Worm (Caenorhabditis elegans) whole organism, L4 larva: ENCODE data around the gene F40F8.11.
A peak's percentile ranks its signal among the peaks of the same experiment; 100 is the strongest.

ENCODE experiments used
- F26F4.8 ChIP-seq: fragments of 200-800 bp; sonication (Bioruptor generic); conservative IDR thresholded peaks from 2 replicates; pipeline ENCODE4 v1.3.6; 2022; ENCODE audit warnings: missing genetic modification characterization, missing compliant biosample characterization
- T26A8.4 ChIP-seq: fragments of 200-800 bp; sonication (Bioruptor generic); IDR thresholded peaks from 2 replicates; pipeline ENCODE4 v1.3.6; 2022; ENCODE audit warnings: missing genetic modification characterization, missing compliant biosample characterization
- Y5F2A.4 ChIP-seq: fragments of 200-800 bp; sonication (Bioruptor generic); optimal IDR thresholded peaks from 2 replicates; lab custom pipeline; 2018; ENCODE audit warnings: mild to moderate bottlenecking, missing genetic modification characterization, missing compliant biosample characterization
- ZK337.2 ChIP-seq: fragments of 200-800 bp; sonication (Bioruptor generic); IDR thresholded peaks from 2 replicates; pipeline ENCODE4 v1.3.6; 2022; ENCODE audit warnings: missing genetic modification reagents, missing genetic modification characterization, missing compliant biosample characterization
- aha-1 ChIP-seq: fragments of 150-350 bp; peaks from one replicate; lab custom pipeline; 2014; ENCODE audit warnings: missing biosample characterization, missing genetic modification characterization
- aly-2 ChIP-seq: sonication (generic microtip); optimal IDR thresholded peaks from 2 replicates; lab custom pipeline; 2018; ENCODE audit warnings: missing biosample characterization, missing genetic modification characterization
- ceh-62 ChIP-seq: sonication (generic microtip); optimal IDR thresholded peaks from 2 replicates; lab custom pipeline; 2017; ENCODE audit warnings: missing biosample characterization, missing genetic modification characterization
- daf-16 ChIP-seq, 3 experiments: sonication (generic microtip); optimal IDR thresholded peaks; 2 replicates each; lab custom pipeline; 2016 to 2017; ENCODE audit warnings: missing genetic modification characterization in 3 of 3, missing genetic modification reagents in 3 of 3, mild to moderate bottlenecking in 2 of 3, missing compliant biosample characterization in 2 of 3, missing biosample characterization in 1 of 3, moderate library complexity in 1 of 3
- dmd-6 ChIP-seq: fragments of 200-800 bp; sonication (Bioruptor generic); IDR thresholded peaks from 2 replicates; pipeline ENCODE4 v1.3.6; 2022; ENCODE audit warnings: missing genetic modification reagents, missing genetic modification characterization, missing compliant biosample characterization
- dve-1 ChIP-seq: sonication (generic microtip); optimal IDR thresholded peaks from 2 replicates; lab custom pipeline; 2017; ENCODE audit warnings: antibody characterized with exemption, mild to moderate bottlenecking, missing genetic modification characterization, missing compliant biosample characterization; ENCODE audit not compliant: insufficient read depth
- egl-27 ChIP-seq: sonication (generic microtip); optimal IDR thresholded peaks from 3 replicates; lab custom pipeline; 2017; ENCODE audit warnings: missing biosample characterization, missing genetic modification reagents, missing genetic modification characterization
- hif-1 ChIP-seq, 2 experiments: sonication (generic microtip); optimal IDR thresholded peaks; 2 replicates each; lab custom pipeline; 2016 to 2017; ENCODE audit warnings: missing compliant biosample characterization in 2 of 2, missing genetic modification characterization in 2 of 2, missing genetic modification reagents in 2 of 2, missing genotype in 2 of 2, mild to moderate bottlenecking in 1 of 2
- hlh-11 ChIP-seq: fragments of 200-800 bp; sonication (Bioruptor generic); optimal IDR thresholded peaks from 2 replicates; lab custom pipeline; 2018; ENCODE audit warnings: mild to moderate bottlenecking, missing genetic modification characterization, missing compliant biosample characterization
- hlh-30 ChIP-seq: sonication (generic microtip); optimal IDR thresholded peaks from 2 replicates; lab custom pipeline; 2017; ENCODE audit warnings: antibody characterized with exemption, mild to moderate bottlenecking, missing genetic modification characterization, missing compliant biosample characterization; ENCODE audit not compliant: insufficient read depth
- hmg-1.1 ChIP-seq: fragments of 200-800 bp; sonication (Bioruptor generic); IDR thresholded peaks from 2 replicates; pipeline ENCODE4 v1.3.6; 2022; ENCODE audit warnings: missing genetic modification reagents, missing genetic modification characterization, missing compliant biosample characterization
- lim-7 ChIP-seq: fragments of 200-800 bp; sonication (Bioruptor generic); IDR thresholded peaks from 2 replicates; pipeline ENCODE4 v1.3.6; 2022; ENCODE audit warnings: missing genetic modification characterization, missing compliant biosample characterization
- lin-15B ChIP-seq: fragments of 150-350 bp; sonication (generic microtip); optimal IDR thresholded peaks from 3 replicates; lab custom pipeline; 2014; ENCODE audit warnings: missing biosample characterization, missing genetic modification characterization
- lin-29 ChIP-seq: fragments of 200-800 bp; sonication (Bioruptor generic); IDR thresholded peaks from 2 replicates; pipeline ENCODE4 v1.3.6; 2022; ENCODE audit warnings: missing genetic modification reagents, missing genetic modification characterization, missing compliant biosample characterization
- lin-38 ChIP-seq: fragments of 200-800 bp; sonication (Bioruptor generic); IDR thresholded peaks from 2 replicates; pipeline ENCODE4 v1.3.6; 2022; ENCODE audit warnings: missing genetic modification reagents, missing genetic modification characterization, missing compliant biosample characterization
- lsy-2 ChIP-seq, 2 experiments: fragments of 150-350 bp in 1 of 2; sonication (generic microtip) in 1 of 2; optimal IDR thresholded peaks; 2 replicates each; lab custom pipeline; 2014 to 2017; ENCODE audit warnings: missing biosample characterization in 2 of 2, missing genetic modification characterization in 2 of 2
- madf-5 ChIP-seq, 2 experiments: fragments of 200-800 bp; sonication (Bioruptor generic); IDR thresholded peaks; 2 replicates each; pipeline ENCODE4 v1.3.6; 2022; ENCODE audit warnings: missing compliant biosample characterization in 2 of 2, missing genetic modification characterization in 2 of 2
- mdl-1 ChIP-seq, 2 experiments: fragments of 150-350 bp in 1 of 2; sonication (generic microtip) in 1 of 2; optimal IDR thresholded peaks; 2 replicates each; lab custom pipeline; 2014 to 2017; ENCODE audit warnings: missing biosample characterization in 2 of 2, missing genetic modification characterization in 2 of 2
- mdt-29 ChIP-seq: fragments of 200-800 bp; sonication (Bioruptor generic); IDR thresholded peaks from 2 replicates; pipeline ENCODE4 v1.3.6; 2022; ENCODE audit warnings: missing genetic modification reagents, missing genetic modification characterization, missing compliant biosample characterization
- mep-1 ChIP-seq: fragments of 150-350 bp; sonication (generic microtip); optimal IDR thresholded peaks from 3 replicates; lab custom pipeline; 2014; ENCODE audit warnings: missing biosample characterization, missing genetic modification characterization
- mes-2 ChIP-seq: sonication (generic microtip); optimal IDR thresholded peaks from 2 replicates; lab custom pipeline; 2016; ENCODE audit warnings: missing genotype, mild to moderate bottlenecking, missing genetic modification characterization, missing compliant biosample characterization; ENCODE audit not compliant: poor library complexity, severe bottlenecking
- mxl-3 ChIP-seq: fragments of 200-800 bp; sonication (Bioruptor generic); optimal IDR thresholded peaks from 2 replicates; lab custom pipeline; 2018; ENCODE audit warnings: mild to moderate bottlenecking, missing genetic modification characterization, missing compliant biosample characterization
- nhr-237 ChIP-seq: sonication (generic microtip); optimal IDR thresholded peaks from 2 replicates; lab custom pipeline; 2017; ENCODE audit warnings: missing biosample characterization, missing genetic modification characterization
- nhr-28 ChIP-seq: fragments of 150-350 bp; optimal IDR thresholded peaks from 2 replicates; lab custom pipeline; 2014; ENCODE audit warnings: missing biosample characterization, missing genetic modification characterization
- nhr-6 ChIP-seq: fragments of 150-350 bp; optimal IDR thresholded peaks from 2 replicates; lab custom pipeline; 2014; ENCODE audit warnings: missing biosample characterization, missing genetic modification characterization
- pqm-1 ChIP-seq: sonication (generic microtip); optimal IDR thresholded peaks from 2 replicates; lab custom pipeline; 2017; ENCODE audit warnings: missing biosample characterization, missing genetic modification characterization
- saeg-2 ChIP-seq: fragments of 200-800 bp; sonication (Bioruptor generic); IDR thresholded peaks from 2 replicates; pipeline ENCODE4 v1.3.6; 2022; ENCODE audit warnings: missing genetic modification reagents, missing genetic modification characterization, missing compliant biosample characterization
- skn-1 ChIP-seq: fragments of 150-350 bp; optimal IDR thresholded peaks from 2 replicates; lab custom pipeline; 2014; ENCODE audit warnings: missing biosample characterization, missing genetic modification characterization
- snpc-4 ChIP-seq: fragments of 150-350 bp; optimal IDR thresholded peaks from 2 replicates; lab custom pipeline; 2014; ENCODE audit warnings: missing biosample characterization, missing genetic modification characterization
- unc-62 ChIP-seq, 3 experiments: fragments of 150-350 bp in 1 of 3; sonication (generic microtip); optimal IDR thresholded peaks in 2 of 3; peaks in 1 of 3; 1 replicate in 1 of 3; 2 replicates in 2 of 3; lab custom pipeline; 2014 to 2017; ENCODE audit warnings: missing biosample characterization in 3 of 3, missing genetic modification characterization in 3 of 3, missing genetic modification reagents in 3 of 3, missing genotype in 1 of 3
- vab-7 ChIP-seq: fragments of 200-800 bp; sonication (Bioruptor generic); IDR thresholded peaks from 2 replicates; pipeline ENCODE4 v1.3.6; 2022; ENCODE audit warnings: missing genetic modification reagents, missing genetic modification characterization, missing compliant biosample characterization

Gene F40F8.11

ce11 chrII:11181250-11181704 lies 48.9 kb upstream of the F40F8.11 start, which contains the start of gene bigr-1:
Gene bigr-1 (plus strand): TSS chrII:11181654.
- TF ChIP-seq lin-15B (tag; lab: Kevin White, UChicago) (no peak), aly-2 (no peak), lim-7 (GFP tag; lab: Robert Waterston, UW) (no peak), madf-5 (GFP tag; IDR thresholded peaks at IDR 0.05; lab: Robert Waterston, UW) (no peak), dmd-6 (GFP tag; lab: Robert Waterston, UW) (peak; percentile 68), hlh-30 (peak; percentile 3), mdl-1 (tag; optimal IDR thresholded peaks at IDR 0.05; lab: Kevin White, UChicago) (peak in 1 of 2 experiments; percentile 54), nhr-28 (tag; lab: Kevin White, UChicago) (peak; percentile 98), mep-1 (tag; lab: Kevin White, UChicago) (peak; percentile 20), hlh-11 (tag; lab: Kevin White, UChicago) (peak; percentile 47), hmg-1.1 (no peak), egl-27 (tag; lab: Kevin White, UChicago) (no peak), daf-16 (GFP tag; optimal IDR thresholded peaks at IDR 0.05; lab: Kevin White, UChicago) (no peak), daf-16 (tag; optimal IDR thresholded peaks at IDR 0.05; lab: Kevin White, UChicago) (peak; percentile 18), nhr-6 (tag; lab: Kevin White, UChicago) (no peak), ceh-62 (tag; lab: Kevin White, UChicago) (no peak), lsy-2 (tag; optimal IDR thresholded peaks at IDR 0.05; lab: Kevin White, UChicago) (peak in 1 of 2 experiments; percentile 2), mxl-3 (GFP tag; lab: Kevin White, UChicago) (peak; percentile 68), aha-1 (tag; lab: Kevin White, UChicago) (peak; percentile 78), pqm-1 (peak; percentile 21), nhr-237 (tag; lab: Kevin White, UChicago) (no peak), mes-2 (tag; lab: Kevin White, UChicago) (peak; percentile 28), dve-1 (peak; percentile 24), mdt-29 (no peak), T26A8.4 (GFP tag; lab: Robert Waterston, UW) (no peak), F26F4.8 (GFP tag; lab: Robert Waterston, UW) (no peak), snpc-4 (tag; lab: Kevin White, UChicago) (no peak), lin-29 (GFP tag; lab: Robert Waterston, UW) (no peak)

- TF ChIP-seq unc-62 (GFP tag; optimal IDR thresholded peaks at IDR 0.05 in 1 of 2; lab: Kevin White, UChicago) (peak in 1 of 2 experiments; percentile 68), unc-62 (tag; optimal IDR thresholded peaks at IDR 0.05; lab: Kevin White, UChicago) (no peak), skn-1 (tag; lab: Kevin White, UChicago) (no peak), nhr-28 (tag; lab: Kevin White, UChicago) (peak; percentile 44)
- TF ChIP-seq, all 104 proteins: peak for 2
Measured at ce11 chrII:11178737-11179136, 46.3 kb upstream of the F40F8.11 start.

ce11 chrII:11177376-11177775 lies 45.0 kb upstream of the F40F8.11 start, which contains the start of gene F37H8.6:
Gene F37H8.6 (minus strand): TSS chrII:11177476.
- TF ChIP-seq aha-1 (tag; lab: Kevin White, UChicago) (peak; percentile 62), hlh-11 (tag; lab: Kevin White, UChicago) (no peak)

- TF ChIP-seq Y5F2A.4 = no peak
- TF ChIP-seq madf-5 (GFP tag; IDR thresholded peaks at IDR 0.05; lab: Robert Waterston, UW) = no peak
- peak in 1 of 2 experiments; percentile 7 for TF ChIP-seq lsy-2 (tag; optimal IDR thresholded peaks at IDR 0.05; lab: Kevin White, UChicago)
- TF ChIP-seq ZK337.2 = no peak; the same call in 1 of the 2 replicates
- TF ChIP-seq F26F4.8 (GFP tag; lab: Robert Waterston, UW) = no peak
- TF ChIP-seq lin-38 (GFP tag; lab: Robert Waterston, UW) = peak; percentile 52
- peak in 1 of 2 experiments; percentile 51 for TF ChIP-seq hif-1 (tag; optimal IDR thresholded peaks at IDR 0.05; lab: Kevin White, UChicago)
- no peak for TF ChIP-seq vab-7 (GFP tag; lab: Robert Waterston, UW)
- peak in 1 of 2 experiments; percentile 41 for TF ChIP-seq unc-62 (GFP tag; optimal IDR thresholded peaks at IDR 0.05 in 1 of 2; lab: Kevin White, UChicago)
- TF ChIP-seq unc-62 (tag; optimal IDR thresholded peaks at IDR 0.05; lab: Kevin White, UChicago) = no peak
- peak; percentile 37 for TF ChIP-seq hlh-30
- peak; percentile 98 for TF ChIP-seq aha-1 (tag; lab: Kevin White, UChicago)
- peak; percentile 90 for TF ChIP-seq mes-2 (tag; lab: Kevin White, UChicago)
- no peak for TF ChIP-seq saeg-2 (GFP tag; lab: Robert Waterston, UW)
Measured at ce11 chrII:11176441-11176840, 44.1 kb upstream of the F40F8.11 start.
